Fruit fly (Drosophila melanogaster) whole organism, embryonic: ENCODE measurements around the gene CG31525.
A peak's percentile ranks its signal among the peaks of the same experiment; 100 is the strongest.

Experiments used
- Aef1 ChIP-seq: fragments of 200-800 bp; sonication (Bioruptor generic); IDR thresholded peaks from 3 replicates; pipeline ENCODE4 v1.3.6; 2022; ENCODE audit warnings: missing biosample characterization, missing genetic modification characterization
- Blimp-1 ChIP-seq: fragments of 200-800 bp; sonication (Bioruptor generic); optimal IDR thresholded peaks from 3 replicates; lab custom pipeline; 2018; ENCODE audit warnings: missing biosample characterization, missing genetic modification characterization, mild to moderate bottlenecking, moderate library complexity, missing genetic modification reagents
- Bteb2 ChIP-seq: fragments of 200-800 bp; sonication (Bioruptor generic); optimal IDR thresholded peaks from 2 replicates; lab custom pipeline; 2016; ENCODE audit warnings: missing biosample characterization, missing genetic modification characterization
- CG10209 ChIP-seq: fragments of 200-800 bp; sonication (Bioruptor generic); optimal IDR thresholded peaks from 3 replicates; lab custom pipeline; 2017; ENCODE audit warnings: missing biosample characterization, mild to moderate bottlenecking, missing genetic modification characterization, missing genetic modification reagents
- CG10274 ChIP-seq: fragments of 200-800 bp; sonication (Bioruptor generic); optimal IDR thresholded peaks from 3 replicates; lab custom pipeline; 2017; ENCODE audit warnings: missing biosample characterization, mild to moderate bottlenecking, missing genetic modification characterization
- CG10462 ChIP-seq: fragments of 200-800 bp; sonication (Bioruptor generic); optimal IDR thresholded peaks from 2 replicates; lab custom pipeline; 2016; ENCODE audit warnings: missing biosample characterization, missing genetic modification characterization
- CG10959 ChIP-seq: fragments of 200-800 bp; sonication (Bioruptor generic); IDR thresholded peaks from 2 replicates; pipeline ENCODE4 v1.3.6; 2022; ENCODE audit warnings: missing biosample characterization, missing genetic modification characterization
- CG11085 ChIP-seq: fragments of 200-800 bp; sonication (Bioruptor generic); IDR thresholded peaks from 2 replicates; pipeline ENCODE4 v1.3.6; 2022; ENCODE audit warnings: missing biosample characterization, missing genetic modification characterization
- CG11695 ChIP-seq: fragments of 200-800 bp; sonication (Bioruptor generic); IDR thresholded peaks from 3 replicates; pipeline ENCODE4 v1.3.6; 2022; ENCODE audit warnings: missing biosample characterization, missing genetic modification characterization
- CG12071 ChIP-seq: fragments of 200-800 bp; sonication (Bioruptor generic); optimal IDR thresholded peaks from 3 replicates; lab custom pipeline; 2018; ENCODE audit warnings: missing biosample characterization, mild to moderate bottlenecking, missing genetic modification characterization
- CG12155 ChIP-seq: fragments of 200-800 bp; sonication (Bioruptor generic); optimal IDR thresholded peaks from 3 replicates; lab custom pipeline; 2016; ENCODE audit warnings: missing biosample characterization, missing genetic modification characterization
- CG12659 ChIP-seq: fragments of 200-800 bp; sonication (Bioruptor generic); optimal IDR thresholded peaks from 3 replicates; lab custom pipeline; 2017; ENCODE audit warnings: mild to moderate bottlenecking, missing biosample characterization, missing genetic modification reagents, missing genetic modification characterization
- CG18619 ChIP-seq: fragments of 200-800 bp; sonication (Bioruptor generic); optimal IDR thresholded peaks from 3 replicates; lab custom pipeline; 2017; ENCODE audit warnings: missing biosample characterization, mild to moderate bottlenecking, missing genetic modification characterization
- CG30431 ChIP-seq: fragments of 200-800 bp; sonication (Bioruptor generic); optimal IDR thresholded peaks from 2 replicates; lab custom pipeline; 2017; ENCODE audit warnings: missing biosample characterization, missing genetic modification characterization
- CG3163 ChIP-seq: fragments of 200-800 bp; sonication (Bioruptor generic); optimal IDR thresholded peaks from 3 replicates; lab custom pipeline; 2016; ENCODE audit warnings: missing biosample characterization, missing genetic modification characterization
- CG34376 ChIP-seq: fragments of 200-800 bp; sonication (Bioruptor generic); optimal IDR thresholded peaks from 2 replicates; lab custom pipeline; 2018; ENCODE audit warnings: missing biosample characterization, mild to moderate bottlenecking, missing genetic modification characterization
- CG3838 ChIP-seq: fragments of 200-800 bp; sonication (Bioruptor generic); optimal IDR thresholded peaks from 3 replicates; lab custom pipeline; 2016; ENCODE audit warnings: missing biosample characterization, missing genetic modification characterization
- CG3847 ChIP-seq: fragments of 200-800 bp; sonication (Bioruptor generic); IDR thresholded peaks from 2 replicates; pipeline ENCODE4 v1.3.6; 2022; ENCODE audit warnings: missing biosample characterization, missing genetic modification characterization
- CG3995 ChIP-seq: fragments of 200-800 bp; sonication (Bioruptor generic); optimal IDR thresholded peaks from 3 replicates; lab custom pipeline; 2016; ENCODE audit warnings: missing biosample characterization, missing genetic modification characterization
- CG4360 ChIP-seq: fragments of 200-800 bp; sonication (Bioruptor generic); IDR thresholded peaks from 2 replicates; pipeline ENCODE4 v1.3.6; 2022; ENCODE audit warnings: missing biosample characterization, missing genetic modification characterization
- CG6791 ChIP-seq: fragments of 200-800 bp; sonication (Bioruptor generic); IDR thresholded peaks from 3 replicates; pipeline ENCODE4 v1.3.6; 2022; ENCODE audit warnings: missing biosample characterization, missing genetic modification characterization; ENCODE audit not compliant: partially characterized antibody
- CG8478 ChIP-seq: fragments of >200 bp; optimal IDR thresholded peaks from 2 replicates; lab custom pipeline; 2018
- CG9727 ChIP-seq: fragments of 200-800 bp; sonication (Bioruptor generic); optimal IDR thresholded peaks from 3 replicates; lab custom pipeline; 2017; ENCODE audit warnings: missing biosample characterization, mild to moderate bottlenecking, missing genetic modification characterization
- CHES-1-like ChIP-seq: fragments of 200-800 bp; sonication (Bioruptor generic); optimal IDR thresholded peaks from 2 replicates; lab custom pipeline; 2016; ENCODE audit warnings: missing biosample characterization, missing genetic modification characterization
- D ChIP-seq, 2 experiments: fragments of 200-800 bp in 1 of 2; fragments of >200 bp in 1 of 2; sonication (Bioruptor generic) in 1 of 2; optimal IDR thresholded peaks; 2 replicates in 1 of 2; 3 replicates in 1 of 2; lab custom pipeline; 2017; ENCODE audit warnings: mild to moderate bottlenecking in 1 of 2, missing biosample characterization in 1 of 2, missing genetic modification characterization in 1 of 2, missing genetic modification reagents in 1 of 2
- E2f2 ChIP-seq: fragments of 200-800 bp; sonication (Bioruptor generic); IDR thresholded peaks from 2 replicates; pipeline ENCODE4 v1.3.6; 2022; ENCODE audit warnings: missing biosample characterization, missing genetic modification characterization
- Gug ChIP-seq: fragments of 200-800 bp; sonication (Bioruptor generic); IDR thresholded peaks from 4 replicates; pipeline ENCODE4 v1.3.6; 2022; ENCODE audit warnings: missing biosample characterization, missing genetic modification characterization
- MBD-R2 ChIP-seq: fragments of 200-800 bp; sonication (Bioruptor generic); IDR thresholded peaks from 2 replicates; pipeline ENCODE4 v1.3.6; 2022; ENCODE audit warnings: missing biosample characterization, missing genetic modification characterization
- Mad ChIP-seq: fragments of 200-800 bp; sonication (Bioruptor generic); optimal IDR thresholded peaks from 2 replicates; lab custom pipeline; 2016; ENCODE audit warnings: missing biosample characterization, missing genetic modification characterization
- Med ChIP-seq: fragments of 200-800 bp; sonication (Bioruptor generic); peaks from one replicate; lab custom pipeline; 2016; ENCODE audit warnings: missing biosample characterization, missing genetic modification characterization, mild to moderate bottlenecking, inconsistent platforms, moderate library complexity
- Rfx ChIP-seq: fragments of 200-800 bp; sonication (Bioruptor generic); IDR thresholded peaks from 2 replicates; pipeline ENCODE4 v1.3.6; 2022; ENCODE audit warnings: missing biosample characterization, missing genetic modification characterization
- Scr ChIP-seq: fragments of 200-800 bp; sonication (Bioruptor generic); IDR thresholded peaks from 2 replicates; pipeline ENCODE4 v1.3.6; 2022; ENCODE audit warnings: missing biosample characterization, missing genetic modification characterization; ENCODE audit not compliant: partially characterized antibody
- aop ChIP-seq: fragments of 200-800 bp; sonication (Bioruptor generic); IDR thresholded peaks from 2 replicates; pipeline ENCODE4 v1.3.6; 2022; ENCODE audit warnings: missing biosample characterization, missing genetic modification characterization
- br ChIP-seq: fragments of >200 bp; optimal IDR thresholded peaks from 2 replicates; lab custom pipeline; 2017
- ci ChIP-seq: fragments of 200-800 bp; sonication (Bioruptor generic); IDR thresholded peaks from 3 replicates; pipeline ENCODE4 v1.3.6; 2022; ENCODE audit warnings: missing biosample characterization, missing genetic modification characterization
- croc ChIP-seq: fragments of 200-800 bp; sonication (Bioruptor generic); conservative IDR thresholded peaks from 3 replicates; pipeline ENCODE4 v1.3.6; 2022; ENCODE audit warnings: missing biosample characterization, missing genetic modification characterization
- disco-r ChIP-seq: fragments of 200-800 bp; sonication (Bioruptor generic); optimal IDR thresholded peaks from 2 replicates; lab custom pipeline; 2016; ENCODE audit warnings: missing biosample characterization, missing genetic modification characterization
- h ChIP-seq: fragments of >200 bp; optimal IDR thresholded peaks from 2 replicates; lab custom pipeline; 2017
- knrl ChIP-seq: fragments of 200-800 bp; sonication (Bioruptor generic); IDR thresholded peaks from 3 replicates; pipeline ENCODE4 v1.3.6; 2022; ENCODE audit warnings: missing biosample characterization, missing genetic modification characterization; ENCODE audit not compliant: partially characterized antibody
- pb ChIP-seq: fragments of 200-800 bp; sonication (Bioruptor generic); optimal IDR thresholded peaks from 3 replicates; lab custom pipeline; 2016; ENCODE audit warnings: missing biosample characterization, missing genetic modification characterization
- phol ChIP-seq: fragments of 200-800 bp; sonication (Bioruptor generic); optimal IDR thresholded peaks from 3 replicates; lab custom pipeline; 2018; ENCODE audit warnings: missing biosample characterization, mild to moderate bottlenecking, missing genetic modification characterization, moderate library complexity
- pzg ChIP-seq: fragments of 200-800 bp; sonication (Bioruptor generic); optimal IDR thresholded peaks from 3 replicates; lab custom pipeline; 2018; ENCODE audit warnings: missing biosample characterization, mild to moderate bottlenecking, missing genetic modification characterization, moderate library complexity
- ranshi ChIP-seq: fragments of 200-800 bp; sonication (Bioruptor generic); IDR thresholded peaks from 2 replicates; pipeline ENCODE4 v1.3.6; 2022; ENCODE audit warnings: missing biosample characterization, missing genetic modification characterization
- sc ChIP-seq, 3 experiments: fragments of >200 bp in 2 of 3; fragments of 200-800 bp in 1 of 3; sonication (Bioruptor generic) in 1 of 3; optimal IDR thresholded peaks; 2 replicates in 2 of 3; 3 replicates in 1 of 3; lab custom pipeline; 2017; ENCODE audit warnings: mild to moderate bottlenecking in 1 of 3, missing biosample characterization in 1 of 3, missing genetic modification characterization in 1 of 3, missing genetic modification reagents in 1 of 3
- sens ChIP-seq: fragments of 200-800 bp; sonication (Bioruptor generic); peaks from one replicate; lab custom pipeline; 2016; ENCODE audit warnings: missing biosample characterization, missing genetic modification characterization
- tap ChIP-seq: fragments of 200-800 bp; optimal IDR thresholded peaks from 3 replicates; lab custom pipeline; 2019; ENCODE audit warnings: missing biosample characterization, mild to moderate bottlenecking, missing genetic modification characterization, moderate library complexity
- twi ChIP-seq: fragments of 200-800 bp; optimal IDR thresholded peaks from 2 replicates; lab custom pipeline; 2019; ENCODE audit warnings: missing biosample characterization, mild to moderate bottlenecking, missing genetic modification characterization, moderate library complexity
- wdn ChIP-seq: fragments of 200-800 bp; sonication (Bioruptor generic); IDR thresholded peaks from 2 replicates; pipeline ENCODE4 v1.3.6; 2022; ENCODE audit warnings: missing biosample characterization, missing genetic modification characterization
- zf30C ChIP-seq: fragments of 200-800 bp; sonication (Bioruptor generic); optimal IDR thresholded peaks from 3 replicates; lab custom pipeline; 2018; ENCODE audit warnings: missing biosample characterization, mild to moderate bottlenecking, missing genetic modification characterization

Gene CG31525

dm6 chr3R:4428585-4429464, 2.0 kb downstream of the CG31525 start, which contains the start of gene srl (continued):
- TF ChIP-seq pzg (GFP tag; lab: Kevin White, UChicago) (peak; percentile 95), sens (GFP tag; lab: Kevin White, UChicago) (peak; percentile 80), ranshi (GFP tag; lab: Robert Waterston, UW) (no peak), ci (GFP tag; lab: Robert Waterston, UW) (peak; percentile 38; the same call in 2 of the 3 replicates), CG12155 (no peak), croc (GFP tag; lab: Robert Waterston, UW) (no peak), Bteb2 (GFP tag; lab: Kevin White, UChicago) (no peak), CG10274 (GFP tag; lab: Kevin White, UChicago) (peak; percentile 2), twi (tag; lab: Kevin White, UChicago) (peak; percentile 72), Aef1 (GFP tag; lab: Robert Waterston, UW) (no peak), D (optimal IDR thresholded peaks at IDR 0.05; lab: Kevin White, UChicago) (peak; percentile 29), D (GFP tag; optimal IDR thresholded peaks at IDR 0.05; lab: Kevin White, UChicago) (no peak), Scr (GFP tag; lab: Robert Waterston, UW) (peak; percentile 35; the same call in 1 of the 2 replicates), Mad (GFP tag; lab: Kevin White, UChicago) (no peak), CG30431 (GFP tag; lab: Kevin White, UChicago) (no peak), phol (peak; percentile 33), CG12659 (peak; percentile 71), Med (peak; percentile 86), CG3995 (GFP tag; lab: Kevin White, UChicago) (peak; percentile 9), CHES-1-like (GFP tag; lab: Kevin White, UChicago) (peak; percentile 14), CG3838 (no peak), CG18619 (GFP tag; lab: Kevin White, UChicago) (no peak), wdn (GFP tag; lab: Robert Waterston, UW) (no peak), h (lab: Kevin White, UChicago) (no peak), CG10209 (no peak), CG10959 (GFP tag; lab: Robert Waterston, UW) (no peak), aop (GFP tag; lab: Robert Waterston, UW) (no peak), tap (tag; lab: Kevin White, UChicago) (no peak), Rfx (GFP tag; lab: Robert Waterston, UW) (peak; percentile 47; the same call in 1 of the 2 replicates), Blimp-1 (no peak), CG4360 (no peak), Gug (no peak), CG3847 (GFP tag; lab: Robert Waterston, UW) (peak; percentile 48), pb (GFP tag; lab: Kevin White, UChicago) (no peak), E2f2 (peak; percentile 83), CG9727 (GFP tag; lab: Kevin White, UChicago) (peak; percentile 19), CG8478 (lab: Kevin White, UChicago) (peak; percentile 36), CG6791 (GFP tag; lab: Robert Waterston, UW) (peak; percentile 53; the same call in 2 of the 3 replicates), CG34376 (peak; percentile 51), CG10462 (GFP tag; lab: Kevin White, UChicago) (no peak), MBD-R2 (GFP tag; lab: Robert Waterston, UW) (peak; percentile 75), CG11085 (GFP tag; lab: Robert Waterston, UW) (no peak), disco-r (GFP tag; lab: Kevin White, UChicago) (no peak), CG12071 (no peak), zf30C (no peak), br (lab: Kevin White, UChicago) (no peak), CG3163 (GFP tag; lab: Kevin White, UChicago) (peak; percentile 14), knrl (GFP tag; lab: Robert Waterston, UW) (no peak), CG11695 (GFP tag; lab: Robert Waterston, UW) (no peak), sc (optimal IDR thresholded peaks at IDR 0.05; lab: Kevin White, UChicago) (no peak), sc (GFP tag; optimal IDR thresholded peaks at IDR 0.05; lab: Kevin White, UChicago) (no peak)
